Worm (Caenorhabditis elegans): ENCODE results near the gene nhr-72.

Gene nhr-72

DNA sequence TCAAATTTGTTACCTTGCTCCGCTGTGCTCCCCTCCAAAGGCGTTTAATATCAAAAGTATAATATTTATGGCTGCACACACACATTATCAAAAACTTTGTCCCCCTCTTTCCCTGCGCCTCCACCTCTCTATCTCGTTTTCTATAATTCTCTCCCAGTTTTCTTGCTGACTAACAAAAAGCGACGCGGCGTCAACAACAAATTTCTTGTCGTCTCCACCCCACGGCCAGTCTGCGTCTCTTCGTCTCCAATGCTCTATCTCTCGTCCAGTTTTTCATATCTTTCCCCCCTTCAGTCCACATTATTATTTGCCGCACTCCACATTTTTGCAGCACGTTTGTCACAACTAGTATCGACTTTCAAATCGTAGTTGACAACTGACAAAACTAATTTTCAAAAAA is 40.0 kb downstream of the nhr-72 start (continued):
- TF ChIP-seq tbp1 (GFP tag; optimal IDR thresholded peaks at IDR 0.05) (no peak), zim-3 (tag; optimal IDR thresholded peaks at IDR 0.05) (no peak), dox-1 (GFP tag; IDR thresholded peaks at IDR 0.05) (peak; percentile 70), zfh-2 (GFP tag; conservative IDR thresholded peaks at IDR 0.05) (peak; percentile 43; the same call in 1 of the 2 replicates), gei-17 (GFP tag; optimal IDR thresholded peaks at IDR 0.05) (no peak), lin-40 (tag; optimal IDR thresholded peaks at IDR 0.05) (peak; percentile 23), snpc-4 (GFP tag; optimal IDR thresholded peaks at IDR 0.05) (no peak), snpc-4 (tag; optimal IDR thresholded peaks at IDR 0.05) (peak in 1 of 4 experiments; percentile 33), attf-3 (GFP tag; conservative IDR thresholded peaks at IDR 0.05) (no peak), ztf-18 (tag; optimal IDR thresholded peaks at IDR 0.05) (no peak), B0019.2 (GFP tag; conservative IDR thresholded peaks at IDR 0.05) (no peak), attf-5 (GFP tag; optimal IDR thresholded peaks at IDR 0.05) (peak; percentile 38), F57C9.4 (tag; optimal IDR thresholded peaks at IDR 0.05) (no peak), nhr-80 (tag; optimal IDR thresholded peaks at IDR 0.05) (peak; percentile 87), mel-28 (tag; optimal IDR thresholded peaks at IDR 0.05; ENCODE audit: borderline replicate concordance) (no peak), mcd-1 (GFP tag; IDR thresholded peaks at IDR 0.05) (0 out of 2 replicates have a peak, but pooled peaks have one; percentile 30), fkh-3 (tag; optimal IDR thresholded peaks at IDR 0.05) (no peak), madf-8 (GFP tag; conservative IDR thresholded peaks at IDR 0.05) (no peak), nfyb-1 (GFP tag; IDR thresholded peaks at IDR 0.05) (no peak), ztf-28 (GFP tag; IDR thresholded peaks at IDR 0.05) (no peak), nhr-90 (tag; optimal IDR thresholded peaks at IDR 0.05) (no peak), T07F8.4 (tag; optimal IDR thresholded peaks at IDR 0.05) (no peak), tbx-9 (tag; optimal IDR thresholded peaks at IDR 0.05; ENCODE audit: borderline replicate concordance) (no peak), ZK185.1 (tag; optimal IDR thresholded peaks at IDR 0.05; ENCODE audit: poor library complexity, severe bottlenecking) (no peak), sdz-38 (tag; optimal IDR thresholded peaks at IDR 0.05) (no peak), F57A8.1 (GFP tag; optimal IDR thresholded peaks at IDR 0.05) (no peak)

DNA sequence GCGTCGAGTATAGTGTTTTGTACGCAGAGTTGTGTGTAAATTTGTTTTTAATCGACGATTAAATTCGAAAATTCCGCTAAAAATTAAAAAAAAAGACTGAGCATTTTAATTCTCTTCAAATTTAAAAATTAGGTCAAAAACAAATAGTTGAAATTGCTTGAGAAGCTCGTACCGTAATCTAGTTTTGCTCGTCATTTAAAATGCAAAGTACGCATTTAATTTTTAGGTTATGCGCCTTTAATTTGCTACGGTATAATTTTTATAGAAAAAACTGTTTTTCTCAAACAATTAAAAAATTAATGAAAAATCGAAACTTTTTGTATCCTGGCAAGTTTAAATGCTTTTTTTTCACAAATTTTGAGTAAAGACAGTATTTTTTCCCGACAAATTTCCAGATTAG is 41.9 kb downstream of the nhr-72 start:
- TF ChIP-seq zim-3 (tag; optimal IDR thresholded peaks at IDR 0.05) = no peak
- no peak for TF ChIP-seq chd-7 (tag; optimal IDR thresholded peaks at IDR 0.05)
- no peak for TF ChIP-seq fkh-3 (tag; optimal IDR thresholded peaks at IDR 0.05)
- TF ChIP-seq F57C9.4 (tag; optimal IDR thresholded peaks at IDR 0.05) = no peak
- no peak for TF ChIP-seq attf-5 (GFP tag; optimal IDR thresholded peaks at IDR 0.05)
- no peak for TF ChIP-seq ekl-4 (GFP tag; IDR thresholded peaks at IDR 0.05)
- TF ChIP-seq rcor-1 (GFP tag; IDR thresholded peaks at IDR 0.05) = no peak
- TF ChIP-seq zfh-2 (GFP tag; conservative IDR thresholded peaks at IDR 0.05) = no peak
- peak; percentile 33 for TF ChIP-seq him-1 (tag; optimal IDR thresholded peaks at IDR 0.05)
- no peak for TF ChIP-seq unc-130 (GFP tag; optimal IDR thresholded peaks at IDR 0.05)
- no peak for TF ChIP-seq ztf-22 (GFP tag; optimal IDR thresholded peaks at IDR 0.05)
- peak; percentile 52 for TF ChIP-seq F33H1.4 (GFP tag; IDR thresholded peaks at IDR 0.05)
- TF ChIP-seq F55B11.4 (tag; optimal IDR thresholded peaks at IDR 0.05; ENCODE audit: borderline replicate concordance, insufficient read depth) = no peak
- TF ChIP-seq madf-6 (GFP tag; IDR thresholded peaks at IDR 0.05) = peak; percentile 93
- peak; percentile 79 for TF ChIP-seq madf-8 (GFP tag; conservative IDR thresholded peaks at IDR 0.05)
- TF ChIP-seq egrh-3 (GFP tag; IDR thresholded peaks at IDR 0.05) = no peak
- TF ChIP-seq ccch-3 (GFP tag; optimal IDR thresholded peaks at IDR 0.05) = no peak
- no peak for TF ChIP-seq hlh-26 (GFP tag; conservative IDR thresholded peaks at IDR 0.05)
- TF ChIP-seq ceh-79 (tag; optimal IDR thresholded peaks at IDR 0.05) = no peak
- TF ChIP-seq ztf-26 (tag; optimal IDR thresholded peaks at IDR 0.05) = no peak
- no peak for TF ChIP-seq aptf-3 (GFP tag; IDR thresholded peaks at IDR 0.05)
- peak; percentile 32; the same call in 1 of the 2 replicates for TF ChIP-seq D2030.7 (GFP tag; IDR thresholded peaks at IDR 0.05)
- no peak for TF ChIP-seq lsy-27 (tag; optimal IDR thresholded peaks at IDR 0.05; ENCODE audit: borderline replicate concordance, insufficient read depth)
- peak; percentile 12 for TF ChIP-seq snpc-1.3 (tag; optimal IDR thresholded peaks at IDR 0.05; ENCODE audit: insufficient read depth)
- TF ChIP-seq B0336.3 (GFP tag; IDR thresholded peaks at IDR 0.05) = no peak
- no peak for TF ChIP-seq F23B12.7 (tag; optimal IDR thresholded peaks at IDR 0.05; ENCODE audit: insufficient read depth)
- no peak for TF ChIP-seq nfya-2 (GFP tag; IDR thresholded peaks at IDR 0.05)
- TF ChIP-seq lin-35 (GFP tag; optimal IDR thresholded peaks at IDR 0.05) = no peak

Measured in whole organism, young adult.